Worm (Caenorhabditis elegans): Measurements from ENCODE around the gene gst-12.
"Not testable (repeated sequence)": the region's sequence is repeated elsewhere in the genome, so short reads cannot be mapped to it uniquely, and the experiment has no call there.

The gst-12 gene

DNA sequence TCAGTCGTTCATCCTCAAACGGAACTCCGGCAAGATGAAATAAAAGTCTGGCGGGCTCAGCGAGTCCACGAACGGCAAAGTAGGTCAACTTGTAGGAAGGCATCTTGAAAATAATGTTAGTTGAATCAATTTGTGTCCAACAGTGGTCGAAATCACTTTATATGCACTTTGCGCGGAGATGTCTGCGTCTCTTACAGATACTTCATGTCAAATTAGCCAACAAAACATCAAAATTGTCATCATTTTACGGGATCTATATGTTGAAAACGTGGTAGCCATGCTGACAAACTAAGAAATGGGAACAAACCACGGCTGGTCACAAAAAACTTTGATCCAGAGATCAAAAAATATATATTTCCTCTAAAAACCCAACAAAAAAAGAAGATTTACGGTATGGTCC, at the start of gene gst-12:
Gene gst-12 (minus strand): TSS at position 254 of the 400 bp plus-strand sequence.
- no peak for TF ChIP-seq unc-62 (GFP tag; optimal IDR thresholded peaks at IDR 0.05)

DNA sequence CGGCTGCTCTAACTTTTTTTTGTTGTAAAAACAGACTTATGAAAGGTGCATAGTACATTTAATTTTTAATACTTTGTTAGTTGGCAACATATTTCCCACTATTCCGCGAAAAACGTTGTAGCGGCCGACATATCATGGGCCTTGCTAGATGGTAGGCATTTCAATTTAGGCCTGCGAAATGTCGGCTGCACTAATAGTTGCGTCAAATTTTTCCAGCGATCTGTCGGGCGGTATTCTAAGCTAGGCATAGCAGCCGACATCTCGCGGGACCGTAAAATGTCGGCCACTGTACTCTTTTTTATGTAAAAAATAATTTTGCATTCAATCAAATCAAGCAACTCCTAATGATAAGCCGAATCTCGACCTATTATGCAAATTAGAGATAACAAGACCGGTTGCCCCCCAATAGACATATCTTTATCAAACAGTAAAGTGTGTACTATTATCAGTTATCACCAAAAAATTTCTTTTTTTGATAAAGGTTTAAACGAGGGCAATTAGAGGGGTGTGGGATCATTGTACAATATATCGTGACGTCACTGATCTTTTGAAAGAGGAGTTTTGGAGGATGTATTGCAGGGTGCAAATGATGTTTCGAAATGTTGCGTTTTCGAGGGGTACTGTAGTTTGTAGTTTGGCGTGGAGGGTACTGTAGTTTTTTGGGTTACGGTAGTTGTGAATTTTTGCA, 47.3 kb upstream of the gst-12 start:
- no peak for TF ChIP-seq unc-62 (GFP tag; optimal IDR thresholded peaks at IDR 0.05)

DNA sequence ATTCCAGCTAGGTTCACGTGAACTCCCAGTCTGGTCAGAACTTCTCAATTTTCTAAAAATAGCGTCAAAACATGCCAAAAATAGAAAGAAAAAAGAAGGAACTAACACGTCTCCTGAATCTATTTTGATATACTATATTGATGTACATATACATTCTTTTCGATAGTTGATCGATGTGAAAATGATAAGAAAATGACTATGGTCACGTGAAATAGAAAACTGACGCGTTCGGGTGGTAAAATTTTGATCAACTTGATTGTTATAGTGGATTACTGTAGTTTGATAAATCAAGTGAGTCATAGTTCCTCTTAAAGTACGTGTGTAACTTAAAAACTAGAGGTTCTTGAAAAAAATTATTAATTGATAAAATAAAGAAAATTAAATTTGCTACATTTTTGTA, 46.6 kb upstream of the gst-12 start:
- TF ChIP-seq unc-62 (GFP tag; optimal IDR thresholded peaks at IDR 0.05), result no peak

DNA sequence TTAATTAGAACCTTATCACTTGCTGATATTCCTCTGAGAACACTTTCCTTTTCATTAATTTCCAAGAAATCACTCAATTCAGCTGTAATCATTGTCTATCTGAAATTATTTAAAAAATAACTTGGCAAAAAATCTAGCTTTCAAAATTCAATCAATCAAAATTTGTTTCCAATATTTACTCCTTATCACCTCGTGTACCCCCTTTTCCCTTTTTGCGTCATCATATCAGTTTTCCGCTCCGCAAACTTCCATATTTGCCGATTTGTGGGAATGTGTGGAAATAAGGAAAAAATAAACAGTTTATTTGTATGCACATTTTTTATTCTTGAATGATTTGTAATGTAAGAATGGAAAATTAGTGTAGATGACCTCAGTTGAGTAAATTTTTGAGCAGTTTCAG, 44.1 kb upstream of the gst-12 start, which contains the start of gene C31C9.6:
Gene C31C9.6 (minus strand): TSS at position 101 of the 400 bp plus-strand sequence.
- TF ChIP-seq unc-62 (GFP tag; optimal IDR thresholded peaks at IDR 0.05), result not testable (repeated sequence)

DNA sequence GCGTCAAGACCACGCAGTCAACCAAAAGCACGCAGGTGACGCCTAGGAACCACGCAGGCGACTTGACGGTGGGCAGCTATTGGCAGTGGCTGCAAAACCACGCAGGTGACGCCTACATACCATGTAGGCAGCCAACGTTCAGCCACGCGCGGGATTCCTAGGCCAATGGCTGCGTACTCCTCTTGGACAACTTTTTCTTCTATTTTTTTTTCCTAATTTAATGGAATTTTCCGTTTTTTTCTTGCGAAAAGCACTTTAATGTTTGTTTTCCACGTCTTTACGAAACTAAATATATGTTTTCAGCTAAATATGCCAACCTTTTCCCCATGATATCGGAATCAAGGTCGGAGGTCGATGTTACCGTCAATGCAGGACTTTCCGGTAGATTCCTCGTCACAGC, 36.9 kb upstream of the gst-12 start, which contains the start of gene C31C9.9:
Gene C31C9.9 (plus strand): TSS at position 301 of the 400 bp plus-strand sequence.
- TF ChIP-seq unc-62 (GFP tag; optimal IDR thresholded peaks at IDR 0.05), result not testable (repeated sequence)

DNA sequence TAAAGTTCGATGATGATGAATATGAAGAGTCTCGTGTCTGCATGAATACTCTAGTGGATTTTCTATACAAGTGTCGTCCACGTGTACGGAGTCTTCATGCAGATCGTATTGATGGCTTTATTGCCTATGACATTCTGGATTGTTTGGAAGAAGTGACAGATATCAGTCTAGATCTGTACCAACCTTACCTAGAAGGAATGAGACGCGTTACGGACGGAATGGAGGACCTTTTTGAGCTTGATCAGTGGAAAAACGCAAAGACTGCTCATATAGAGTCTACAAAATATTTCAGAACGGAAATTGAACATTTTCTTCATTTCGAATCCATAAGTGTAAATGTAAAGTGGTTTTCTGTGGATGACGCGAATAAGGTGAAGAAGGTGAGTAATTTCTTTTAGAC, 30.4 kb upstream of the gst-12 start, which contains the start of gene fbxa-169:
Gene fbxa-169 (plus strand): TSS at position 301 of the 400 bp plus-strand sequence.
- TF ChIP-seq unc-62 (GFP tag; optimal IDR thresholded peaks at IDR 0.05), result no peak

DNA sequence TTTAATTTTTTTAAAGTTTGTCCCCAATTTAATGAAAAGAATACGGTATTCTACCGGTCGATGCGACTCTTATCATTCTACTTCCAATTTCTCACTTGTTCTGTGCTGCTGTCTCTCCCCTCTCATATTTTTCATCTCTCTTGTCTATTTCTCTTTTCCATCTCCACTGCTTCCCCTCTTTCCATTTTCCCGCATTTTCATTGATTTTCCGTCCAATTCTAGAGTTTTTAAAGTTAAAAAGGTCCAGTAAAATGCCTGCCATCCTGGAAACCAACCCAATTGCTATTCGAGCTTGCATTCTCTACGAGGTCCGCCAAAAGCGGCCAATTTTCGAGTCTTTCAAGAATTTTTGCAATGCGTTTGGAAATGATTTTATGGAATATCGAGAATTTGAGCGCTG, 23.4 kb upstream of the gst-12 start, which contains the start of gene fbxa-167:
Gene fbxa-167 (plus strand): TSS at position 179 of the 400 bp plus-strand sequence.
- TF ChIP-seq unc-62 (GFP tag; optimal IDR thresholded peaks at IDR 0.05), result no peak

DNA sequence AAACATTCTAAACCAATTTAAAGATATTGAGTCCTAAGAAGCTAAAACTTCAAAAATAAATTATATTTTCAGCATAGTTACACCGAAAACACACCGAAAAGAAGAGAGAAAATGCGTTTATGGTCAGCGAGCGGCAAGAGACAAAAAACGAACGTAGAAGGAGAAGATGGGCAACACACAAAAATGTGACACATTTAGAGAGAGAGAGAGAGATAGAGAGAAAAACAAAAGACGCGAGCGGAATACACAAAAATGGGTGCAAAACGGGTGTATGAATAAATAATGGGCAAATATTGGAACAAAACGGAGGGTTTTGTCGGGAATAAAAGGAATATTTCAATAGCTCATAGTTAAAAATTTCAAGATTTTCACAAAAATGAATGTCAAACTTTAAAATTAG, 22.3 kb upstream of the gst-12 start:
- TF ChIP-seq unc-62 (GFP tag; optimal IDR thresholded peaks at IDR 0.05), result no peak

DNA sequence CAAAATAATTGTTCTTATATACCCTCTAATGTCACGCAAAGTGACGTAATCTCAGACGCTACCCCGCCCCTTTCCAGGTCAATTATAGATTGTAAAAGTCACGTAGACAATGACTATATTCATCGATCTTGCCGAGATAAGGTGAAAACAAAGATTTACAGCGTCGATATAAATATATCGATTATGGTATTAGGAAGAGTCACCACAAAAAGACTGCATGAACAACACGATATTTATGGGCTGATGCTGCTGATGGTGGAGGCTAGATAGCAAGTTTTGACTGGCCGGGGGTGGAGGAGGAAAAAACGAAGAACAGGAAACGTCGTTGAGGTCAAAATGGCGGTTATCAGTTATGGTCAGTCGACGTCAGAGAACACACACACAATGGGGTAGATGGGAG, 20.7 kb upstream of the gst-12 start:
- TF ChIP-seq unc-62 (GFP tag; optimal IDR thresholded peaks at IDR 0.05), result no peak

DNA sequence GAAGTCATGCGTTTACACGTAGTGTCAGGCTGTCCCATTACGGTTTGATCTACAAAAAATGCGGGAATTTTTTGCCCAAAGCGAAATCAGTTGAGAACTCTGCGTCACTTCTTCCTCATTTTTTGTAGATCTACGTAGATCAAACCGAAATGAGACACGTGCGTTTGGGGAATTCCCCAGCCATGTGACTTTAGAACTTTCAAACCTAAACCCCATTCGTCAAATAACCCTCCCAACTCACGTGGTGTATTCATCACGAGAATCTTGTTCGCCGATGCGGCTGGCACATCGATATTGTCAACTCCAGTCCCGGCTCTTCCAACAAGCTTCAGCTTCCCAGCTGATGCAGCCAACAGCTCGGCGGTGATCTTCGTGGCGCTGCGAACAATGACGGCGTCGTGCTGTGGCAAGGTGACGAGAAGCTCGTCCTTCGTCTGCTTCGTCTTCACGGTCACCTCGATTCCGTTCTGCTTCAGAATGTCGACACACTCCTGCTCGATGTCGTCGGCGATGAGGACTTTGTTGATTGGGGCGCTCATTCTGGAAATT, 20.2 kb upstream of the gst-12 start, which contains the start of gene phdh-1:
Gene phdh-1 (minus strand): TSS at position 540 of the 549 bp plus-strand sequence.
- TF ChIP-seq unc-62 (GFP tag; optimal IDR thresholded peaks at IDR 0.05), result no peak

DNA sequence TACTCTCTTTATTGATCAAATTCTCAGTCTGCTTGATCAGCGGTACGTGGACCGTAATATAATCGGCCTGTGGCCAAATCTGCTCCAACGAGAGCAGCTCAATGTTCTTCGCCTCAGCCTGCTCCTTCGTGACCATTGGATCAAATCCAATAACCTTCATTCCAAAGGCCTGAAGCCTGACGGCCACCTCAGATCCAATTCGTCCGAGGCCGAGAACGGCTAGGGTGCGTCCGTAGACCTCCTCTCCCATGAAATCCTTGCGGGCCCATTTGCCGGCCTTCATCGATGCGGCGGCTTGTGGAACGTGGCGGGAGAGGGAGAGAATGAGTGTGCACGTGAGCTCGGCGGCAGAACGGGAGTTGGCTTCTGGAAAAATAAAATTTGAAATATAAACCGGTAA, 19.6 kb upstream of the gst-12 start:
- TF ChIP-seq unc-62 (GFP tag; optimal IDR thresholded peaks at IDR 0.05), result no peak

DNA sequence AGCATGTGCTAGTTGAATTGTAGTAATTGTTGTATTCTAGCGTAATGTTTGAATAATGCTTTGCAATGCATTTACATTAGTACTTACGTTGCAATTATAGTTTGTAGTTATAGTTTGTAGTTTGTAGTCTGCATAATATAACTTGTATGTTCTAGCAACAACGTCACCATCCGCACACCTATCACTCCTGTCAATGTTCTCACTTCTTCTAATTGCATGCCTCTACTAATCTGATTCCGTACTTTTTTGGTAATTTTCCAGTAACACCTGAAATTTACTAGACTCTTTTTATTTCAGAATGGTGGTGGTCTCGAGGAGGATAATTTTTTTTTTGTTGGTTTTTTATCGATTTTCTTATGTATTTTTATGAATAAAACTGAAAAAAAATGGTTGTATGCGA, 18.7 kb upstream of the gst-12 start:
- TF ChIP-seq unc-62 (GFP tag; optimal IDR thresholded peaks at IDR 0.05), result no peak

DNA sequence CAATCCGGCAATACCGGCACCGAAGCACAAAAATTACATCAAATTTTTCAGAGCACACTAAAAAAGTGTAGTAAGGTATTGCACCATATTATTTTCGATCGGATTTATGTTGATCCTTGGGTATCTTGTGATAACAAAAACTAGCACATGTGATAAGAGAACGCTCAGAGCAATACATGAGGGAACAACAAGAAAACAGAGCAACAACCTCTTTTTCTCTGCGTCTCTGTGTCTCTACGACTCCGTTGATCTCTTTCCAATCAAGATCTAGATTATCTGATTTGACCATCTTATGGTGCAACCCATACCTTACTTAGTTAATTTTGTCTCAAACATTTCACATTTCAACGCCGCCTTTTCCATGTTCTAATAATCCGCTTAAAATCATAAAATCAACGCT, 14.4 kb upstream of the gst-12 start, which contains the start of gene tag-10:
Gene tag-10 (plus strand): TSS at position 347 of the 400 bp plus-strand sequence.
- TF ChIP-seq unc-62 (GFP tag; optimal IDR thresholded peaks at IDR 0.05), result no peak

DNA sequence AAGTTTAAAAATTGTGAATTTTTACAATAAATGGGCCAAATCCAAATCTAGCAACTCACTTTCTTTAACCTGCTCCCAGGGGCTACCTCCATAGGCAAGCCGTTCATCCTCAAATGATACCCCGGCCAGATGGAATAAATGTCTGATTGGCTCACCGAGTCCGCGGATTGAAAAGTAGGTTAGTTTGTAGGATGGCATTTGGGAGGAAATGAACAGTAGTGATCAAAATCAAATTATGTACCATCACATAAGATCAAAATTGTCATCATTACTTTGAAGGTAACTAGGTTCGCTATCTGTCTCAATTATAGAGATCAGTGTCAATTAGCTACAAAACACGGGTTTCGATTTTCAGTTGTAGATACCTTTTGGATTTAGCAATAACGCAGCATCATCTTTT, 12.8 kb upstream of the gst-12 start, which contains the start of the genes gst-17 and gst-18:
Gene gst-17 (minus strand): TSS at position 101 of the 400 bp plus-strand sequence.
Gene gst-18 (minus strand): TSS at position 198 of the 400 bp plus-strand sequence.
- no peak for TF ChIP-seq unc-62 (GFP tag; optimal IDR thresholded peaks at IDR 0.05)

DNA sequence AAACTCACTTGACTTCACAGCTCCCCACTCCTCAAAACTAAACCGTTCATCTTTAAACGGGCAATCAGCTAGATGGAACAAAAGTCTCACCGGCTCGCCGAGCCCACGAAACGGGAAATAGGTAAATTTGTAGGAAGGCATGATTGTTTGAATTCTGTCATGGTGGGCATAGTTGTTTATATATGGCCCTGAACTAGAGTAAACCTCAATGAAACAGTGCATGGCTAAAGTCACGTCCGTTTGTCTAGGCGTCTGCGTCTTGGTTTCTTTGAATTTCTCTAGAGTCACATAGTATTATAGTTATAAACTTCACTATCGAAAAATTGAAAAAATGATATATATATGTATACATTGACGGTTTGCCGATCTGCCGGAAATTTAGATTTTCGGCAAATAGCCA, 9.1 kb upstream of the gst-12 start, which contains the start of gene gst-19:
Gene gst-19 (minus strand): TSS at position 145 of the 400 bp plus-strand sequence.
- no peak for TF ChIP-seq unc-62 (GFP tag; optimal IDR thresholded peaks at IDR 0.05)

DNA sequence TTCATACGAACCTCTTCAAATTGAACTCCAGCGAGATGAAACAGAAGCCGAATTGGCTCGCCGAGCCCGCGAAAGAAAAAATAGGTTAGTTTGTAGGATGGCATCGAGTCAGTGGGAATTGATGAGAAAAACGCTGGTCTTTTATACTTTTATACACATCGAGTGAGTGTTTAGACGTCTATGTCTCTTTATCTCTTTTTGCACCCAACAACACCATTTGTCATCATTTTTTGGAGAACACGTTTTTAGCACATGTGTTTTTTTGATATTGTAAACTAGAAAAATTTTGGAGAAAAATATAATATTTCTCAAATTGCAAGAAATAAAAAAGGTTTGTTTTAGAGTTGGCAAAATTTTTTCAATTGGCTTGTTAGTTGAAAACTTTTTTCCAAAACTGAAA, 6.5 kb upstream of the gst-12 start, which contains the start of gene gst-16:
Gene gst-16 (minus strand): TSS at position 111 of the 400 bp plus-strand sequence.
- TF ChIP-seq unc-62 (GFP tag; optimal IDR thresholded peaks at IDR 0.05), result no peak

DNA sequence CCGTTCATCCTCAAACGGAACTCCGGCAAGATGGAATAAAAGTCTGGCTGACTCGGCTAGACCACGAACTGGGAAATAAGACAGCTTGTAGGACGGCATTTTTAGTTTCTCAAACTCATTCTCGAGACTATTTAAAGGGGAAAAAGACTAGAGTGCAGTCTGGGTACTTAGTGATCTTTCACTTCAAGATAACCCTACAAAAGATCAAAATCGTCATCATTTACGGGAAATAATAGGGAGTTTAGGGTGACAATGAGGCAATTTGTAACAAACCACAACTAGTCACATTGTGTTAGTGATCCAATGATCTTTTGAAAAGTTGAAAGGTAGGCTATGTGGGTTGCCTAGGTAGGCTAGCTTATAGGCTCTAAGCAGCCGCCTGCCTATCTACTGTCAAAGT, 1.9 kb downstream of the gst-12 start, which contains the start of gene gst-14:
Gene gst-14 (minus strand): TSS at position 101 of the 400 bp plus-strand sequence.
- TF ChIP-seq unc-62 (GFP tag; optimal IDR thresholded peaks at IDR 0.05), result no peak
